Fruit fly (Drosophila melanogaster) whole organism, prepupa: ENCODE data around the gene CG43630.
A peak's percentile ranks its signal among the peaks of the same experiment; 100 is the strongest.

Experiments
- Blimp-1 ChIP-seq: fragments of 200-800 bp; sonication (Bioruptor generic); optimal IDR thresholded peaks from 3 replicates; lab custom pipeline; 2017; ENCODE audit warnings: missing biosample characterization, missing genetic modification characterization, mild to moderate bottlenecking, moderate library complexity, missing genetic modification reagents
- CG10631 ChIP-seq: fragments of 200-800 bp; sonication (Bioruptor generic); optimal IDR thresholded peaks from 2 replicates; lab custom pipeline; 2016; ENCODE audit warnings: missing biosample characterization, missing genetic modification characterization
- CG10669 ChIP-seq: fragments of 200-800 bp; sonication (Bioruptor generic); optimal IDR thresholded peaks from 3 replicates; lab custom pipeline; 2018; ENCODE audit warnings: missing biosample characterization, mild to moderate bottlenecking, missing genetic modification characterization, moderate library complexity
- CG11294 ChIP-seq: fragments of 200-800 bp; sonication (Bioruptor generic); IDR thresholded peaks from 2 replicates; pipeline ENCODE4 v1.3.6; 2022; ENCODE audit warnings: missing biosample characterization, missing genetic modification characterization
- CG11762 ChIP-seq: fragments of 200-800 bp; sonication (Bioruptor generic); optimal IDR thresholded peaks from 3 replicates; lab custom pipeline; 2016; ENCODE audit warnings: missing biosample characterization, missing genetic modification characterization; ENCODE audit not compliant: insufficient read depth
- CG11902 ChIP-seq: fragments of 200-800 bp; sonication (Bioruptor generic); optimal IDR thresholded peaks from 3 replicates; lab custom pipeline; 2016; ENCODE audit warnings: missing biosample characterization, missing genetic modification characterization
- CG15336 ChIP-seq: fragments of 200-800 bp; sonication (Bioruptor generic); IDR thresholded peaks from 2 replicates; pipeline ENCODE4 v1.3.6; 2022; ENCODE audit warnings: missing biosample characterization, missing genetic modification characterization
- CG1621 ChIP-seq: fragments of 200-800 bp; sonication (Bioruptor generic); optimal IDR thresholded peaks from 3 replicates; lab custom pipeline; 2018; ENCODE audit warnings: missing biosample characterization, mild to moderate bottlenecking, missing genetic modification characterization
- CG16779 ChIP-seq: fragments of 200-800 bp; sonication (Bioruptor generic); optimal IDR thresholded peaks from 3 replicates; lab custom pipeline; 2017; ENCODE audit warnings: missing biosample characterization, mild to moderate bottlenecking, missing genetic modification characterization
- CG3032 ChIP-seq: fragments of 200-800 bp; optimal IDR thresholded peaks from 2 replicates; lab custom pipeline; 2019; ENCODE audit warnings: missing biosample characterization, mild to moderate bottlenecking, missing genetic modification characterization, moderate library complexity
- CG31627 ChIP-seq: fragments of 200-800 bp; sonication (Bioruptor generic); optimal IDR thresholded peaks from 3 replicates; lab custom pipeline; 2016; ENCODE audit warnings: missing biosample characterization, missing genetic modification characterization
- CG32006 ChIP-seq: fragments of 200-800 bp; sonication (Bioruptor generic); optimal IDR thresholded peaks from 3 replicates; lab custom pipeline; 2017; ENCODE audit warnings: missing biosample characterization, mild to moderate bottlenecking, missing genetic modification characterization
- CG34406 ChIP-seq: fragments of 200-800 bp; sonication (Bioruptor generic); optimal IDR thresholded peaks from 3 replicates; lab custom pipeline; 2016; ENCODE audit warnings: missing biosample characterization, missing genetic modification characterization
- CG4318 ChIP-seq: fragments of 200-800 bp; sonication (Bioruptor generic); optimal IDR thresholded peaks from 3 replicates; lab custom pipeline; 2017; ENCODE audit warnings: missing biosample characterization, mild to moderate bottlenecking, missing genetic modification characterization
- CG6792 ChIP-seq: fragments of 200-800 bp; sonication (Bioruptor generic); optimal IDR thresholded peaks from 3 replicates; lab custom pipeline; 2016; ENCODE audit warnings: missing biosample characterization, missing genetic modification characterization
- CG6808 ChIP-seq: fragments of 200-800 bp; sonication (Bioruptor generic); optimal IDR thresholded peaks from 3 replicates; lab custom pipeline; 2017; ENCODE audit warnings: missing biosample characterization, missing genetic modification characterization, mild to moderate bottlenecking, moderate library complexity, missing genetic modification reagents
- CG6854 ChIP-seq: fragments of 200-800 bp; sonication (Bioruptor generic); optimal IDR thresholded peaks from 2 replicates; lab custom pipeline; 2017; ENCODE audit warnings: missing biosample characterization, mild to moderate bottlenecking, missing genetic modification characterization
- CG7368 ChIP-seq: fragments of 200-800 bp; sonication (Bioruptor generic); optimal IDR thresholded peaks from 3 replicates; lab custom pipeline; 2016; ENCODE audit warnings: missing biosample characterization, missing genetic modification characterization
- CG8119 ChIP-seq: fragments of 200-800 bp; sonication (Bioruptor generic); IDR thresholded peaks from 3 replicates; pipeline ENCODE4 v1.3.6; 2022; ENCODE audit warnings: missing biosample characterization, missing genetic modification characterization
- CG8319 ChIP-seq: fragments of 200-800 bp; sonication (Bioruptor generic); optimal IDR thresholded peaks from 3 replicates; lab custom pipeline; 2016; ENCODE audit warnings: missing biosample characterization, missing genetic modification characterization
- CG8632 ChIP-seq: fragments of 200-800 bp; sonication (Bioruptor generic); optimal IDR thresholded peaks from 3 replicates; lab custom pipeline; 2016; ENCODE audit warnings: missing biosample characterization, missing genetic modification characterization
- Eip78C ChIP-seq: fragments of 200-800 bp; sonication (Bioruptor generic); peaks from one replicate; lab custom pipeline; 2016; ENCODE audit warnings: missing biosample characterization, missing genetic modification characterization
- Eip93F ChIP-seq: fragments of 200-800 bp; sonication (Bioruptor generic); optimal IDR thresholded peaks from 2 replicates; lab custom pipeline; 2016; ENCODE audit warnings: missing biosample characterization, mild to moderate bottlenecking, missing genetic modification characterization
- Ets21C ChIP-seq: fragments of 200-800 bp; sonication (Bioruptor generic); optimal IDR thresholded peaks from 3 replicates; lab custom pipeline; 2016; ENCODE audit warnings: missing biosample characterization, missing genetic modification characterization
- Ets96B ChIP-seq: fragments of 200-800 bp; optimal IDR thresholded peaks from 2 replicates; lab custom pipeline; 2019; ENCODE audit warnings: missing biosample characterization, mild to moderate bottlenecking, missing genetic modification characterization, moderate library complexity
- Gug ChIP-seq: fragments of 200-800 bp; sonication (Bioruptor generic); IDR thresholded peaks from 2 replicates; pipeline ENCODE4 v1.3.6; 2022; ENCODE audit warnings: missing biosample characterization, missing genetic modification characterization
- Hr38 ChIP-seq: sonication (Bioruptor generic); optimal IDR thresholded peaks from 2 replicates; lab custom pipeline; 2016; ENCODE audit warnings: missing biosample characterization, missing genetic modification characterization
- Hr39 ChIP-seq: fragments of 200-800 bp; sonication (Bioruptor generic); optimal IDR thresholded peaks from 2 replicates; lab custom pipeline; 2016; ENCODE audit warnings: missing biosample characterization, missing genetic modification characterization
- Hr4 ChIP-seq: fragments of 200-800 bp; sonication (Bioruptor generic); optimal IDR thresholded peaks from 3 replicates; lab custom pipeline; 2016; ENCODE audit warnings: missing biosample characterization, missing genetic modification characterization
- Lpt ChIP-seq: fragments of 200-800 bp; sonication (Bioruptor generic); optimal IDR thresholded peaks from 3 replicates; lab custom pipeline; 2016; ENCODE audit warnings: missing biosample characterization, missing genetic modification characterization
- Met ChIP-seq: fragments of 200-800 bp; sonication (Bioruptor generic); optimal IDR thresholded peaks from 3 replicates; lab custom pipeline; 2016; ENCODE audit warnings: missing biosample characterization, missing genetic modification characterization
- OdsH ChIP-seq: fragments of 200-800 bp; sonication (Bioruptor generic); optimal IDR thresholded peaks from 3 replicates; lab custom pipeline; 2016; ENCODE audit warnings: missing biosample characterization, missing genetic modification characterization
- Smox ChIP-seq: fragments of 200-800 bp; sonication (Bioruptor generic); optimal IDR thresholded peaks from 3 replicates; lab custom pipeline; 2016; ENCODE audit warnings: missing biosample characterization, missing genetic modification characterization
- Sox102F ChIP-seq: fragments of 200-800 bp; sonication (Bioruptor generic); optimal IDR thresholded peaks from 2 replicates; lab custom pipeline; 2016; ENCODE audit warnings: missing biosample characterization, mild to moderate bottlenecking, missing genetic modification characterization
- Sox14 ChIP-seq: fragments of 200-800 bp; sonication (Bioruptor generic); optimal IDR thresholded peaks from 3 replicates; lab custom pipeline; 2016; ENCODE audit warnings: missing biosample characterization, missing genetic modification characterization
- Sox15 ChIP-seq: fragments of 200-800 bp; sonication (Bioruptor generic); optimal IDR thresholded peaks from 3 replicates; lab custom pipeline; 2016; ENCODE audit warnings: missing biosample characterization, missing genetic modification characterization
- acj6 ChIP-seq: fragments of 200-800 bp; sonication (Bioruptor generic); optimal IDR thresholded peaks from 3 replicates; lab custom pipeline; 2016; ENCODE audit warnings: missing biosample characterization, missing genetic modification characterization
- cyc ChIP-seq: fragments of 200-800 bp; sonication (Bioruptor generic); optimal IDR thresholded peaks from 3 replicates; lab custom pipeline; 2016; ENCODE audit warnings: missing biosample characterization, missing genetic modification characterization
- dac ChIP-seq: fragments of 200-800 bp; sonication (Bioruptor generic); optimal IDR thresholded peaks from 2 replicates; lab custom pipeline; 2017; ENCODE audit warnings: missing biosample characterization, mild to moderate bottlenecking, missing genetic modification characterization
- dsx ChIP-seq: fragments of 200-800 bp; optimal IDR thresholded peaks from 3 replicates; lab custom pipeline; 2019; ENCODE audit warnings: missing biosample characterization, mild to moderate bottlenecking, missing genetic modification characterization, moderate library complexity; ENCODE audit not compliant: poor library complexity, severe bottlenecking
- eg ChIP-seq: fragments of 200-800 bp; sonication (Bioruptor generic); IDR thresholded peaks from 3 replicates; pipeline ENCODE4 v1.3.6; 2022; ENCODE audit warnings: missing biosample characterization, missing genetic modification characterization
- esn ChIP-seq: fragments of 200-800 bp; sonication (Bioruptor generic); optimal IDR thresholded peaks from 2 replicates; lab custom pipeline; 2016; ENCODE audit warnings: missing biosample characterization, mild to moderate bottlenecking, missing genetic modification characterization, moderate library complexity
- fd59A ChIP-seq: fragments of 200-800 bp; sonication (Bioruptor generic); optimal IDR thresholded peaks from 2 replicates; lab custom pipeline; 2017; ENCODE audit warnings: missing biosample characterization, mild to moderate bottlenecking, missing genetic modification characterization, missing genetic modification reagents
- fkh ChIP-seq: fragments of 200-800 bp; sonication (Bioruptor generic); optimal IDR thresholded peaks from 3 replicates; lab custom pipeline; 2017; ENCODE audit warnings: missing biosample characterization, mild to moderate bottlenecking, missing genetic modification characterization, moderate library complexity
- lz ChIP-seq: fragments of 200-800 bp; sonication (Bioruptor generic); optimal IDR thresholded peaks from 3 replicates; lab custom pipeline; 2016; ENCODE audit warnings: missing biosample characterization, missing genetic modification characterization
- net ChIP-seq: fragments of 200-800 bp; sonication (Bioruptor generic); optimal IDR thresholded peaks from 3 replicates; lab custom pipeline; 2016; ENCODE audit warnings: missing biosample characterization, missing genetic modification characterization
- pdm3 ChIP-seq: fragments of 200-800 bp; sonication (Bioruptor generic); optimal IDR thresholded peaks from 3 replicates; lab custom pipeline; 2016; ENCODE audit warnings: missing biosample characterization, missing genetic modification characterization
- salr ChIP-seq, 2 experiments: fragments of 200-800 bp; sonication (Bioruptor generic); optimal IDR thresholded peaks; 3 replicates each; lab custom pipeline; 2016 to 2018; ENCODE audit warnings: missing biosample characterization in 2 of 2, missing genetic modification characterization in 2 of 2, mild to moderate bottlenecking in 1 of 2
- spab ChIP-seq: fragments of 200-800 bp; sonication (Bioruptor generic); optimal IDR thresholded peaks from 2 replicates; lab custom pipeline; 2017; ENCODE audit warnings: missing biosample characterization, mild to moderate bottlenecking, missing genetic modification characterization, missing genetic modification reagents
- ss ChIP-seq, 2 experiments: fragments of 200-800 bp; sonication (Bioruptor generic); optimal IDR thresholded peaks; 2 replicates in 1 of 2; 3 replicates in 1 of 2; lab custom pipeline; 2017 to 2018; ENCODE audit warnings: mild to moderate bottlenecking in 2 of 2, missing biosample characterization in 2 of 2, missing genetic modification characterization in 2 of 2, moderate library complexity in 1 of 2
- svp ChIP-seq: fragments of 200-800 bp; sonication (Bioruptor generic); peaks from one replicate; lab custom pipeline; 2016; ENCODE audit warnings: missing biosample characterization, missing genetic modification characterization
- topi ChIP-seq: fragments of 200-800 bp; sonication (Bioruptor generic); optimal IDR thresholded peaks from 3 replicates; lab custom pipeline; 2016; ENCODE audit warnings: missing biosample characterization, missing genetic modification characterization
- vri ChIP-seq: fragments of 200-800 bp; sonication (Bioruptor generic); optimal IDR thresholded peaks from 3 replicates; lab custom pipeline; 2016; ENCODE audit warnings: missing biosample characterization, mild to moderate bottlenecking, missing genetic modification characterization

The CG43630 gene

dm6 chr3R:12716894-12717293 lies 40.8 kb upstream of the CG43630 start:
- no peak for TF ChIP-seq CG7368 (GFP tag; lab: Kevin White, UChicago)
- TF ChIP-seq CG10631: no peak
- no peak for TF ChIP-seq Eip93F (GFP tag; lab: Kevin White, UChicago)
- peak; percentile 57 for TF ChIP-seq CG15336
- TF ChIP-seq CG8119: peak; percentile 46; the same call in 2 of the 3 replicates
- TF ChIP-seq net (GFP tag; lab: Kevin White, UChicago): peak; percentile 53
- no peak for TF ChIP-seq Eip78C (GFP tag; lab: Kevin White, UChicago)
- TF ChIP-seq Blimp-1 (GFP tag; lab: Kevin White, UChicago): no peak
- no peak for TF ChIP-seq CG31627 (GFP tag; lab: Kevin White, UChicago)
- TF ChIP-seq esn (GFP tag; lab: Kevin White, UChicago): no peak
- no peak for TF ChIP-seq OdsH (GFP tag; lab: Kevin White, UChicago)
- TF ChIP-seq Sox102F: no peak
- TF ChIP-seq pdm3 (GFP tag; lab: Kevin White, UChicago): no peak
- TF ChIP-seq svp (GFP tag; lab: Kevin White, UChicago): peak; percentile 86
- peak; percentile 41 for TF ChIP-seq CG10669 (GFP tag; lab: Kevin White, UChicago)
- TF ChIP-seq CG11902 (GFP tag; lab: Kevin White, UChicago): no peak
- no peak for TF ChIP-seq CG3032 (tag; lab: Kevin White, UChicago)
- TF ChIP-seq CG1621 (tag; lab: Kevin White, UChicago): peak; percentile 63
- TF ChIP-seq CG32006 (GFP tag; lab: Kevin White, UChicago): no peak
- peak; percentile 6 for TF ChIP-seq CG11762 (GFP tag; lab: Kevin White, UChicago)
- TF ChIP-seq vri (GFP tag; lab: Kevin White, UChicago): no peak
- no peak for TF ChIP-seq acj6 (GFP tag; lab: Kevin White, UChicago)
- no peak for TF ChIP-seq Sox15 (GFP tag; lab: Kevin White, UChicago)
- TF ChIP-seq Smox (GFP tag; lab: Kevin White, UChicago): no peak
- TF ChIP-seq dsx (GFP tag; lab: Kevin White, UChicago): no peak
- no peak for TF ChIP-seq CG8632 (GFP tag; lab: Kevin White, UChicago)
- TF ChIP-seq Hr38: no peak
- no peak for TF ChIP-seq topi
- TF ChIP-seq CG6792 (GFP tag; lab: Kevin White, UChicago): no peak
- TF ChIP-seq Met (GFP tag; lab: Kevin White, UChicago): no peak
- TF ChIP-seq CG8319 (GFP tag; lab: Kevin White, UChicago): no peak
- TF ChIP-seq spab (GFP tag; lab: Kevin White, UChicago): peak; percentile 34
- no peak for TF ChIP-seq CG11294
- TF ChIP-seq Gug: no peak
- no peak for TF ChIP-seq CG6854 (GFP tag; lab: Kevin White, UChicago)
- TF ChIP-seq Lpt (GFP tag; lab: Kevin White, UChicago): no peak
- TF ChIP-seq CG4318 (GFP tag; lab: Kevin White, UChicago): no peak
- no peak for TF ChIP-seq CG16779 (tag; lab: Kevin White, UChicago)
- TF ChIP-seq fd59A: no peak
- peak; percentile 68 for TF ChIP-seq CG6808 (GFP tag; lab: Kevin White, UChicago)
- TF ChIP-seq salr (GFP tag; optimal IDR thresholded peaks at IDR 0.05; lab: Kevin White, UChicago): no peak
- no peak for TF ChIP-seq CG34406
- TF ChIP-seq Hr4 (GFP tag; lab: Kevin White, UChicago): no peak
- TF ChIP-seq lz: no peak
- no peak for TF ChIP-seq Ets96B (tag; lab: Kevin White, UChicago)
- TF ChIP-seq cyc (GFP tag; lab: Kevin White, UChicago): no peak
- no peak for TF ChIP-seq Ets21C (GFP tag; lab: Kevin White, UChicago)
- no peak for TF ChIP-seq Hr39 (GFP tag; lab: Kevin White, UChicago)
- TF ChIP-seq eg (GFP tag; lab: Robert Waterston, UW): peak; percentile 38; the same call in 2 of the 3 replicates
- TF ChIP-seq dac: no peak
- no peak for TF ChIP-seq fkh (GFP tag; lab: Kevin White, UChicago)
- peak; percentile 78 to 81 for TF ChIP-seq ss (GFP tag; optimal IDR thresholded peaks at IDR 0.05; lab: Kevin White, UChicago)
- no peak for TF ChIP-seq Sox14 (GFP tag; lab: Kevin White, UChicago)
